Fruit fly (Drosophila melanogaster) whole organism, embryonic: ENCODE results near the gene CycG.
A peak's percentile ranks its signal among the peaks of the same experiment; 100 is the strongest.

ENCODE experiments used
- Adf1 ChIP-seq: fragments of 200-800 bp; sonication (Bioruptor generic); IDR thresholded peaks from 2 replicates; pipeline ENCODE4 v1.3.6; 2022; ENCODE audit warnings: missing biosample characterization, missing genetic modification characterization
- CG11398 ChIP-seq: fragments of 200-800 bp; sonication (Bioruptor generic); optimal IDR thresholded peaks from 2 replicates; lab custom pipeline; 2016; ENCODE audit warnings: missing biosample characterization, missing genetic modification characterization
- CG1233 ChIP-seq: fragments of 200-800 bp; sonication (Bioruptor generic); optimal IDR thresholded peaks from 4 replicates; lab custom pipeline; 2018; ENCODE audit warnings: missing biosample characterization, mild to moderate bottlenecking, missing genetic modification characterization
- CG14710 ChIP-seq: fragments of 200-800 bp; sonication (Bioruptor generic); optimal IDR thresholded peaks from 3 replicates; lab custom pipeline; 2019; ENCODE audit warnings: missing biosample characterization, mild to moderate bottlenecking, missing genetic modification characterization, moderate library complexity
- CG15269 ChIP-seq: fragments of 200-800 bp; sonication (Bioruptor generic); optimal IDR thresholded peaks from 2 replicates; lab custom pipeline; 2018; ENCODE audit warnings: missing biosample characterization, mild to moderate bottlenecking, missing genetic modification characterization, moderate library complexity
- CG1647 ChIP-seq: fragments of 200-800 bp; sonication (Bioruptor generic); optimal IDR thresholded peaks from 3 replicates; lab custom pipeline; 2016; ENCODE audit warnings: missing biosample characterization, missing genetic modification characterization
- CG17612 ChIP-seq: fragments of 200-800 bp; sonication (Bioruptor generic); IDR thresholded peaks from 2 replicates; pipeline ENCODE4 v1.3.6; 2022; ENCODE audit warnings: missing biosample characterization, missing genetic modification characterization
- CG18011 ChIP-seq: fragments of 200-800 bp; sonication (Bioruptor generic); optimal IDR thresholded peaks from 2 replicates; lab custom pipeline; 2017; ENCODE audit warnings: missing biosample characterization, missing genetic modification characterization, mild to moderate bottlenecking, moderate library complexity, missing genotype
- CG18599 ChIP-seq: fragments of 200-800 bp; sonication (Bioruptor generic); optimal IDR thresholded peaks from 3 replicates; lab custom pipeline; 2017; ENCODE audit warnings: missing biosample characterization, missing genetic modification characterization, mild to moderate bottlenecking, moderate library complexity, missing genetic modification reagents
- CG2116 ChIP-seq: fragments of 200-800 bp; sonication (Bioruptor generic); optimal IDR thresholded peaks from 3 replicates; lab custom pipeline; 2018; ENCODE audit warnings: missing biosample characterization, mild to moderate bottlenecking, missing genetic modification characterization
- CG2120 ChIP-seq: fragments of 200-800 bp; sonication (Bioruptor generic); optimal IDR thresholded peaks from 3 replicates; lab custom pipeline; 2016; ENCODE audit warnings: missing biosample characterization, missing genetic modification characterization
- CG2202 ChIP-seq: fragments of 200-800 bp; sonication (Bioruptor generic); optimal IDR thresholded peaks from 2 replicates; lab custom pipeline; 2018; ENCODE audit warnings: missing biosample characterization, mild to moderate bottlenecking, missing genetic modification characterization
- CG5180 ChIP-seq: fragments of 200-800 bp; sonication (Bioruptor generic); optimal IDR thresholded peaks from 3 replicates; lab custom pipeline; 2017; ENCODE audit warnings: missing biosample characterization, missing genetic modification characterization, mild to moderate bottlenecking, moderate library complexity, missing genetic modification reagents
- CG7786 ChIP-seq: fragments of 200-800 bp; sonication (Bioruptor generic); optimal IDR thresholded peaks from 2 replicates; lab custom pipeline; 2016; ENCODE audit warnings: missing biosample characterization, missing genetic modification characterization
- CG9437 ChIP-seq: fragments of 200-800 bp; sonication (Bioruptor generic); optimal IDR thresholded peaks from 2 replicates; lab custom pipeline; 2018; ENCODE audit warnings: missing biosample characterization, mild to moderate bottlenecking, missing genetic modification characterization
- CHES-1-like ChIP-seq: fragments of 200-800 bp; sonication (Bioruptor generic); optimal IDR thresholded peaks from 2 replicates; lab custom pipeline; 2016; ENCODE audit warnings: missing biosample characterization, missing genetic modification characterization
- Dek ChIP-seq: fragments of 200-800 bp; sonication (Bioruptor generic); optimal IDR thresholded peaks from 3 replicates; lab custom pipeline; 2019; ENCODE audit warnings: missing biosample characterization, mild to moderate bottlenecking, missing genetic modification characterization, moderate library complexity
- ERR ChIP-seq: fragments of 200-800 bp; sonication (Bioruptor generic); optimal IDR thresholded peaks from 2 replicates; lab custom pipeline; 2016; ENCODE audit warnings: missing biosample characterization, missing genetic modification characterization
- Gsc ChIP-seq: fragments of 200-800 bp; sonication (Bioruptor generic); IDR thresholded peaks from 2 replicates; pipeline ENCODE4 v1.3.6; 2022; ENCODE audit warnings: missing biosample characterization, missing genetic modification characterization
- HLHmδ ChIP-seq: fragments of 200-800 bp; sonication (Bioruptor generic); optimal IDR thresholded peaks from 2 replicates; lab custom pipeline; 2018; ENCODE audit warnings: missing biosample characterization, mild to moderate bottlenecking, missing genetic modification characterization, moderate library complexity
- MBD-R2 ChIP-seq: fragments of 200-800 bp; sonication (Bioruptor generic); IDR thresholded peaks from 2 replicates; pipeline ENCODE4 v1.3.6; 2022; ENCODE audit warnings: missing biosample characterization, missing genetic modification characterization
- Mrtf ChIP-seq: fragments of 200-800 bp; sonication (Bioruptor generic); IDR thresholded peaks from 3 replicates; pipeline ENCODE4 v1.3.6; 2022; ENCODE audit warnings: missing biosample characterization, missing genetic modification characterization
- Scr ChIP-seq: fragments of 200-800 bp; sonication (Bioruptor generic); IDR thresholded peaks from 2 replicates; pipeline ENCODE4 v1.3.6; 2022; ENCODE audit warnings: missing biosample characterization, missing genetic modification characterization; ENCODE audit not compliant: partially characterized antibody
- Usf ChIP-seq: fragments of 200-800 bp; sonication (Bioruptor generic); optimal IDR thresholded peaks from 2 replicates; lab custom pipeline; 2017; ENCODE audit warnings: missing genotype, missing biosample characterization, missing genetic modification characterization
- aop ChIP-seq: fragments of 200-800 bp; sonication (Bioruptor generic); IDR thresholded peaks from 2 replicates; pipeline ENCODE4 v1.3.6; 2022; ENCODE audit warnings: missing biosample characterization, missing genetic modification characterization
- bowl ChIP-seq: fragments of 200-800 bp; sonication (Bioruptor generic); IDR thresholded peaks from 2 replicates; pipeline ENCODE4 v1.3.6; 2022; ENCODE audit warnings: missing biosample characterization, missing genetic modification characterization
- chinmo ChIP-seq: fragments of 200-800 bp; sonication (Bioruptor generic); IDR thresholded peaks from 4 replicates; pipeline ENCODE4 v1.3.6; 2022; ENCODE audit warnings: missing biosample characterization, missing genetic modification characterization; ENCODE audit not compliant: partially characterized antibody
- chm ChIP-seq: fragments of 200-800 bp; sonication (Bioruptor generic); IDR thresholded peaks from 2 replicates; pipeline ENCODE4 v1.3.6; 2022; ENCODE audit warnings: missing biosample characterization, missing genetic modification characterization
- crol ChIP-seq: fragments of 200-800 bp; sonication (Bioruptor generic); IDR thresholded peaks from 2 replicates; pipeline ENCODE4 v1.3.6; 2022; ENCODE audit warnings: missing biosample characterization, missing genetic modification characterization
- crp ChIP-seq, 2 experiments: fragments of 200-800 bp; sonication (Bioruptor generic); optimal IDR thresholded peaks; 2 replicates in 1 of 2; 3 replicates in 1 of 2; lab custom pipeline; 2017; ENCODE audit warnings: missing biosample characterization in 2 of 2, missing genetic modification characterization in 2 of 2, mild to moderate bottlenecking in 1 of 2, moderate library complexity in 1 of 2
- cwo ChIP-seq: fragments of 200-800 bp; sonication (Bioruptor generic); optimal IDR thresholded peaks from 3 replicates; lab custom pipeline; 2017; ENCODE audit warnings: missing biosample characterization, missing genetic modification characterization, mild to moderate bottlenecking, moderate library complexity, missing genetic modification reagents
- dati ChIP-seq: fragments of 200-800 bp; sonication (Bioruptor generic); IDR thresholded peaks from 2 replicates; pipeline ENCODE4 v1.3.6; 2022; ENCODE audit warnings: missing biosample characterization, missing genetic modification characterization
- ems ChIP-seq: fragments of 200-800 bp; sonication (Bioruptor generic); optimal IDR thresholded peaks from 3 replicates; lab custom pipeline; 2016; ENCODE audit warnings: missing biosample characterization, missing genetic modification characterization
- exex ChIP-seq: fragments of 200-800 bp; sonication (Bioruptor generic); optimal IDR thresholded peaks from 4 replicates; lab custom pipeline; 2018; ENCODE audit warnings: missing biosample characterization, mild to moderate bottlenecking, missing genetic modification characterization, moderate library complexity
- fd102C ChIP-seq: fragments of 200-800 bp; sonication (Bioruptor generic); optimal IDR thresholded peaks from 2 replicates; lab custom pipeline; 2018; ENCODE audit warnings: missing biosample characterization, mild to moderate bottlenecking, missing genetic modification characterization, moderate library complexity
- kay ChIP-seq: fragments of 200-800 bp; sonication (Bioruptor generic); optimal IDR thresholded peaks from 2 replicates; lab custom pipeline; 2016; ENCODE audit warnings: missing biosample characterization, missing genetic modification characterization
- knrl ChIP-seq: fragments of 200-800 bp; sonication (Bioruptor generic); IDR thresholded peaks from 3 replicates; pipeline ENCODE4 v1.3.6; 2022; ENCODE audit warnings: missing biosample characterization, missing genetic modification characterization; ENCODE audit not compliant: partially characterized antibody
- mld ChIP-seq: fragments of 200-800 bp; sonication (Bioruptor generic); IDR thresholded peaks from 3 replicates; pipeline ENCODE4 v1.3.6; 2022; ENCODE audit warnings: missing biosample characterization, missing genetic modification characterization; ENCODE audit not compliant: partially characterized antibody
- nmo ChIP-seq: fragments of 200-800 bp; sonication (Bioruptor generic); optimal IDR thresholded peaks from 2 replicates; lab custom pipeline; 2018; ENCODE audit warnings: missing biosample characterization, mild to moderate bottlenecking, missing genetic modification characterization, moderate library complexity
- phol ChIP-seq: fragments of 200-800 bp; sonication (Bioruptor generic); optimal IDR thresholded peaks from 3 replicates; lab custom pipeline; 2018; ENCODE audit warnings: missing biosample characterization, mild to moderate bottlenecking, missing genetic modification characterization, moderate library complexity
- prd ChIP-seq, 3 experiments: fragments of >200 bp in 2 of 3; fragments of 200-800 bp in 1 of 3; sonication (Bioruptor generic) in 1 of 3; optimal IDR thresholded peaks in 2 of 3; IDR thresholded peaks in 1 of 3; 2 replicates in 2 of 3; 3 replicates in 1 of 3; pipeline versions ENCODE4 v1.3.6 to Lab custom; 2017 to 2022; ENCODE audit warnings: missing biosample characterization in 1 of 3, missing genetic modification characterization in 1 of 3
- pum ChIP-seq: fragments of 200-800 bp; sonication (Bioruptor generic); optimal IDR thresholded peaks from 2 replicates; lab custom pipeline; 2016; ENCODE audit warnings: missing biosample characterization, missing genetic modification characterization
- row ChIP-seq: fragments of 200-800 bp; sonication (Bioruptor generic); IDR thresholded peaks from 3 replicates; pipeline ENCODE4 v1.3.6; 2022; ENCODE audit warnings: missing biosample characterization, missing genetic modification characterization
- sima ChIP-seq: fragments of 200-800 bp; sonication (Bioruptor generic); optimal IDR thresholded peaks from 2 replicates; lab custom pipeline; 2016; ENCODE audit warnings: missing biosample characterization, missing genetic modification characterization
- twi ChIP-seq: fragments of 200-800 bp; optimal IDR thresholded peaks from 2 replicates; lab custom pipeline; 2019; ENCODE audit warnings: missing biosample characterization, mild to moderate bottlenecking, missing genetic modification characterization, moderate library complexity
- vvl ChIP-seq: fragments of 200-800 bp; sonication (Bioruptor generic); IDR thresholded peaks from 2 replicates; pipeline ENCODE4 v1.3.6; 2022; ENCODE audit warnings: missing biosample characterization, missing genetic modification characterization
- wdn ChIP-seq: fragments of 200-800 bp; sonication (Bioruptor generic); IDR thresholded peaks from 2 replicates; pipeline ENCODE4 v1.3.6; 2022; ENCODE audit warnings: missing biosample characterization, missing genetic modification characterization
- zf30C ChIP-seq: fragments of 200-800 bp; sonication (Bioruptor generic); optimal IDR thresholded peaks from 3 replicates; lab custom pipeline; 2018; ENCODE audit warnings: missing biosample characterization, mild to moderate bottlenecking, missing genetic modification characterization

The CycG gene

dm6 chr3R:31596071-31596883, 16.2 kb downstream of the CycG start, which contains the start of gene RpL6 (continued):
- TF ChIP-seq CG2120 (GFP tag; lab: Kevin White, UChicago) (peak; percentile 9), CG18011 (GFP tag; lab: Kevin White, UChicago) (no peak), ERR (GFP tag; lab: Kevin White, UChicago) (no peak), phol (tag; lab: Kevin White, UChicago) (peak; percentile 37), ems (GFP tag; lab: Kevin White, UChicago) (no peak), Usf (GFP tag; lab: Kevin White, UChicago) (no peak), aop (GFP tag; lab: Robert Waterston, UW) (no peak), prd (optimal IDR thresholded peaks at IDR 0.05; lab: Kevin White, UChicago) (no peak), prd (GFP tag; IDR thresholded peaks at IDR 0.05; lab: Robert Waterston, UW) (no peak), twi (tag; lab: Kevin White, UChicago) (peak; percentile 9), zf30C (GFP tag; lab: Kevin White, UChicago) (no peak), cwo (peak; percentile 59), CG9437 (GFP tag; lab: Kevin White, UChicago) (no peak), CG2202 (tag; lab: Kevin White, UChicago) (no peak), crp (GFP tag; optimal IDR thresholded peaks at IDR 0.05; lab: Kevin White, UChicago) (no peak), CG11398 (no peak), Scr (peak; percentile 83), row (GFP tag; lab: Robert Waterston, UW) (peak; percentile 6; the same call in 1 of the 3 replicates), vvl (0 out of 2 replicates have a peak, but pooled peaks have one; percentile 7), dati (GFP tag; lab: Robert Waterston, UW) (no peak), kay (GFP tag; lab: Kevin White, UChicago) (no peak), bowl (GFP tag; lab: Robert Waterston, UW) (no peak), CG14710 (tag; lab: Kevin White, UChicago) (peak; percentile 83), crol (GFP tag; lab: Robert Waterston, UW) (no peak), HLHmδ (GFP tag; lab: Kevin White, UChicago) (peak; percentile 55), pum (GFP tag; lab: Kevin White, UChicago) (no peak), chinmo (GFP tag; lab: Robert Waterston, UW) (peak; percentile 79; the same call in 2 of the 4 replicates), CG7786 (GFP tag; lab: Kevin White, UChicago) (no peak), Adf1 (GFP tag; lab: Robert Waterston, UW) (no peak), wdn (GFP tag; lab: Robert Waterston, UW) (no peak), MBD-R2 (GFP tag; lab: Robert Waterston, UW) (peak; percentile 59), CG15269 (tag; lab: Kevin White, UChicago) (peak; percentile 13), Dek (tag; lab: Kevin White, UChicago) (no peak), chm (0 out of 2 replicates have a peak, but pooled peaks have one; percentile 29), CG1647 (GFP tag; lab: Kevin White, UChicago) (no peak), fd102C (no peak), CG17612 (GFP tag; lab: Robert Waterston, UW) (no peak), CG1233 (GFP tag; lab: Kevin White, UChicago) (peak; percentile 16), Gsc (GFP tag; lab: Robert Waterston, UW) (no peak), mld (GFP tag; lab: Robert Waterston, UW) (peak; percentile 44; the same call in 1 of the 3 replicates), CG2116 (GFP tag; lab: Kevin White, UChicago) (peak; percentile 99), nmo (peak; percentile 58), CHES-1-like (peak; percentile 14), CG18599 (GFP tag; lab: Kevin White, UChicago) (peak; percentile 38), sima (GFP tag; lab: Kevin White, UChicago) (no peak), knrl (GFP tag; lab: Robert Waterston, UW) (peak; percentile 71), exex (tag; lab: Kevin White, UChicago) (peak; percentile 21), CG5180 (GFP tag; lab: Kevin White, UChicago) (no peak), Mrtf (GFP tag; lab: Robert Waterston, UW) (no peak)
